Fruit fly (Drosophila melanogaster): ENCODE data around the gene elav.

- TF ChIP-seq usp (GFP tag; optimal IDR thresholded peaks at IDR 0.05) (no peak), Dll (optimal IDR thresholded peaks at IDR 0.05) (no peak), CG8478 (optimal IDR thresholded peaks at IDR 0.05) (no peak), psq (optimal IDR thresholded peaks at IDR 0.05) (no peak)
Measured at dm6 chrX:494191-494554, 28.9 kb downstream of the elav start.

All from whole organism.